Worm (Caenorhabditis elegans): ENCODE measurements around the gene mat-2.

ce11 chrII:11162390-11162789 is 49.9 kb downstream of the mat-2 start, which contains the start of gene ptr-13:
- TF ChIP-seq unc-62 (GFP tag; optimal IDR thresholded peaks at IDR 0.05 in 1 of 2) (no peak), unc-62 (tag; optimal IDR thresholded peaks at IDR 0.05) (no peak), nhr-237 (tag; optimal IDR thresholded peaks at IDR 0.05) (no peak), ztf-11 (tag; optimal IDR thresholded peaks at IDR 0.05) (no peak), lin-38 (GFP tag; IDR thresholded peaks at IDR 0.05) (no peak), dmd-8 (GFP tag; IDR thresholded peaks at IDR 0.05) (no peak), Y5F2A.4 (GFP tag; optimal IDR thresholded peaks at IDR 0.05) (no peak), lin-15B (tag; optimal IDR thresholded peaks at IDR 0.05) (no peak), mep-1 (tag; optimal IDR thresholded peaks at IDR 0.05) (no peak), nhr-11 (tag; optimal IDR thresholded peaks at IDR 0.05) (no peak), rbr-2 (tag; optimal IDR thresholded peaks at IDR 0.05) (no peak), ama-1 (optimal IDR thresholded peaks at IDR 0.05) (no peak), F49E8.2 (tag; optimal IDR thresholded peaks at IDR 0.05; ENCODE audit: borderline replicate concordance) (no peak), skn-1 (tag; optimal IDR thresholded peaks at IDR 0.05) (no peak)

All from whole organism, L4 larva.